Worm (Caenorhabditis elegans) whole organism, dauer: Measurements from ENCODE around the gene bath-20.
"Not testable (repeated sequence)": the region's sequence is repeated elsewhere in the genome, so short reads cannot be mapped to it uniquely, and the experiment has no call there.

Experiments
- unc-62 ChIP-seq: sonication (generic microtip); optimal IDR thresholded peaks from 2 replicates; lab custom pipeline; 2017; ENCODE audit warnings: missing biosample characterization, missing genetic modification reagents, missing genetic modification characterization

The bath-20 gene

DNA sequence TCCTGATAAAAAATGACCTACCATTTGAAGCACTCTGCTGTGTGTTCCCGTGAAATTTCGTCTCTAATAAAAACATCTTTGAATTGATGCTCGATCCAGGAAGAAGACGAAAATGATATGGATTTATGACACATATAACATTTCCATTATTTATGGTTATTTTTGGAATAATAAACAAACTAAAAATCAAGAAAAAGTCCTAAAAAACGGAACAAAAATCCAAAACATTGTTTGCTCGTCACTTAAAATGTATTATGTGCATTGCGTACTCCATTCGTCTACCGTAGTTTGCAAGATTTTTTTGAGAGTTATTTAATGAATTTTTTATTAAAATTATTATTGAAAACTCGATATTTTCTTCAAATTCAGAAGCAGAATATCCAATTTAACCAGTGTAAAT lies at the start of gene bath-20:
bath-20 (minus strand) TSS at position 101 of the 400 bp plus-strand sequence.
- TF ChIP-seq unc-62 (GFP tag; lab: Kevin White, UChicago): no peak

DNA sequence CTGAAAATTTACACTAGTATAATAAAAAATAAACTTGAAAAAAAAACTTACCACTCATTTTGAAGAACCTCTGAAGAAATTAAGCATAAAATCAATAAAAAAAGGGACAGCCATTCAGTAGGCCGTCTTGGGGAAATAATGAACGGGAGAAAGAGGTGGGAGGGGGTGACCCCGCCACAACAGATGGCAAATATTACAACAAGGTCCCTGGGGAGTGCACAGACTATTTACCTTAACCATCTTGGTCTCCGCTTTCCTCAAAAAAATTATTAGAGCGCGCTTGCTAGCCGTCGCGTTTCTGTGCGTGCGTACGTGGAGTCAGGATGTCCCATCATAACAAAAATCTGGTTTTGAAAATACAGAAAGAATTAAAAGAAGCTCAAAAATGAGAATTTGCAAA lies 49.6 kb upstream of the bath-20 start, which contains the start of gene T16A1.10:
T16A1.10 (minus strand) TSS at position 123 of the 400 bp plus-strand sequence.
- no peak for TF ChIP-seq unc-62 (GFP tag; lab: Kevin White, UChicago)

DNA sequence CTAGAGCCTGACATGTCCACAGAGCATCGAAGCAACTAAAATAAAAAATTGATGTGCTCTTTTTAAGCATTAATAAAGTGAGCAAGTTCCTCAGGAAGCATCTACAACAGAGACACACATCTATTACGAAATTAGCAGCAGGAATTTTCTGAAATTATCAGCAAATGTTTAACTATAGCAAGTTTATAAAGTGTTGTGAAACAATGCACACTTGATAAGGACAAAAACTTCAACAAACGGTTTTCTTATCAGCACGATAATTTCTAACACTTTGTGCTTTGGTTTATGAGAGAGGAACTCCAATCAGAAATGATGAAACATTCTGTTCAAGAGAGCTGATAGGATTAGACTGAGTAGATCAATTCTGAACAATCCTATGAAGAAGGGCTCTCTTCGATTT lies 48.3 kb upstream of the bath-20 start, which contains the start of gene trpl-5:
trpl-5 (minus strand) TSS at position 32 of the 400 bp plus-strand sequence.
- no peak for TF ChIP-seq unc-62 (GFP tag; lab: Kevin White, UChicago)

DNA sequence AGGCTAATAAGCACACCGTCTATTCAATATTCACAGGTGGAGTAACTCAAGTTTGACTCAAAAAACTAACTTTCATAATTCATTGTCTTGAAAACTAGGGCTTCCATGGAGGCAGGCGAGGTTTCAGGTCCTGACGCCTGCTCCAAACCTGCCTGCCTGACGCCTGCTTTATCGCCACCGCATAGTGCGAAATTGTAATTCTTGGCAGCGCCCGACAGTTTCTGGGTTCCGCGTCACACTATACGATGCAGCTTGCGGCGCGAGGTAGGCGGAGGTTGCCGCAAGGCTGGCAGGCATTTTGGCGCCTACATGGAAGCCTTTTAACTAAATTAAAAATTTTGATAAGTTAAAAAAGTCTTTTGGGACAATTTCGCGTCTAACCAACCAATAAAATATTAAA lies 44.9 kb upstream of the bath-20 start:
- no peak for TF ChIP-seq unc-62 (GFP tag; lab: Kevin White, UChicago)

DNA sequence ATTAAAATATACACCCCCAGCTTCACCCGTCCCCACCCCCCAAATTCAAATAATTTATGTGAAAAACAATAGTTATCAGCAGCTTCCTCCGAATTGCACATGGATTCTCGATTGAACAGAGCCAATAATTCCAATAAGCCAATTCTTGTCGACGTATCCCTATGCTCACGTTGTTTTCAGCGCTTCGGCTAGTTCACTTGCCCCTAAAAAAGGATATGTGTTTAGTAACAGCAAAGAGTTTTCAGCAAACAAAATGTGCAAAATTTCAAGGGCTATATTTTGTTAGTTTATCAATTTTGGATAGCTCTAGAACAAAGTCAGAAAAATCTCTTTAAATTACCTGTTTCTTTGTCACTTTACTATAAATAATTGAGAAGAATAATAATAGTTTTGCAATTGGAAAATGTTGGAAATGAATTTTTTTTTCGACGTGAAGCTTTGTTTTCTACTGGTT lies 41.4 kb upstream of the bath-20 start, which contains the start of the genes T16A1.5 and fbxc-49:
T16A1.5 (minus strand) TSS at position 101 of the 454 bp plus-strand sequence.
fbxc-49 (plus strand) TSS at position 404 of the 454 bp plus-strand sequence.
- no peak for TF ChIP-seq unc-62 (GFP tag; lab: Kevin White, UChicago)

DNA sequence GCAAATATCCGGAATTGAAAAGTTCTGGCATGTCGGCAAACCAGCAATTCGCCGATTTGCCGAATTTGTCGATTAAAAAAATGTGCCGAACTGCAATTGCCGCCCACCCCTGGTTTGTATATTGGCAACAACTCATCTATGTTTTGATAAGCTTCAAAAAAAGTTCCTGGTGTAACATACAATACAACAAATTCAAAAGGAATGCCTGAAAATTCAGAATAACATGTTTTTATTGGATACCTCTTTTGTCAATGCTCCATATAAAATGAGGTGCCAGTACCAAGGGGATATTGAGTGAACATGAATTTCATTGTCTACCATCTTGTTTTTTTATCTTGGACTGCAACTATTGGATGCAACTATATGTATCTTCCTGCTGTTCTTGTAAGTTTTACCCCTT lies 38.9 kb upstream of the bath-20 start, which contains the start of gene T16A1.4:
T16A1.4 (plus strand) TSS at position 301 of the 400 bp plus-strand sequence.
- no peak for TF ChIP-seq unc-62 (GFP tag; lab: Kevin White, UChicago)

DNA sequence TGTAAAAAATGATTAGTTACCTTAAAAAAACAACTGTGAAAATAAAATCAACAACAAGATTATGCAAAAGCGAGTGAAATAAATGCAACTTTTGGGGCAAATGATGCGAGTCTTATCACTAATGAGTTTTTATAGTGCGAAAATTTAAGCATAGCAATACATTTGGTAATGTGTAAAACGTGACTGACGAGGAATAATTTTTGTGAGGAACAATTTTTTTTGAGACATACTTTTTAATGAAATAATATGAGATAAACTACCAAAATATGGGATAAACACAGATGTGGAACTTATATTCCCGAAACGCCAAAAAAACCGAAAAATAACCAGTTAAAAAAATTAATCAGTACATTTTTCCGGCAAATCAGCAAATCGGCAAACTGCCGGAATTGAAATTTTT lies 38.1 kb upstream of the bath-20 start, which contains the start of gene F07E5.9:
F07E5.9 (minus strand) TSS at position 101 of the 400 bp plus-strand sequence.
- no peak for TF ChIP-seq unc-62 (GFP tag; lab: Kevin White, UChicago)

DNA sequence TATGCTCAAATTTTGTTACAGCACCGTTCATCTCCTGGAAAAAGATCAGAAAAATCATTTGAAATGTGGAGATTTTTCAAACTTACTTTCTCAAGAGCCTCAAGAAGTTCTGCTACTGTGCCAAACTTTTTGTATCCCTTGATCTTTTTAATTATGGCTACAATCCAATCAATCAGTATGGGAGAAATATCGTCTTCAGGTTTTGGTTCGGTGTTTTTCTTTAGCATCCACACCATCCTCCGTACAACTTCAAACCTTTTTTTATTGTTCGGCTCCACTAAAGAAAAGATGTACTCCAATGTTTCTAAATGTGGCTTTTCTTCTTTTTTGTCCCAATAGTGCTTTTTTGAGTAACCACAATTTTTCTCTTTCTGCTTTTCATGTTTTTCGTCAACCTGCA lies 34.1 kb upstream of the bath-20 start:
- no peak for TF ChIP-seq unc-62 (GFP tag; lab: Kevin White, UChicago)

DNA sequence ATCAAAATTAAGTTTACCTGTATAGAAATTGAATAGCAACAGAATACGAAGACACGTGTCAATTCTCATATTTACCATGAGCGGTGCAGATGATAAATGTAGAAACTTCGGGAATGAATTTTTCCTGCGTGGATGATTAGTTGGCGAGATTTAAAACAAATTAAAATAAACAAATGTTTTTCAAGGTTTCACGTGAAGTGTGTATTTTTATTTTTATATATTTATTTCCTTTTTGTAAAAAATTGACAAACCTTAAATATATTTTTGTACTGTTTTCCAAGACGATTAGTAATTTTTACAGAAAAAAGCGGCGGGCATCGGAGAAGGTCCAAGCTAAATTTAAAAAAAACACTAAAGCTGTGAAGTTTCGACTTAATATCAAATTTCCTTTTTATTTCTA lies 33.2 kb upstream of the bath-20 start, which contains the start of gene F07E5.8:
F07E5.8 (minus strand) TSS at position 101 of the 400 bp plus-strand sequence.
- no peak for TF ChIP-seq unc-62 (GFP tag; lab: Kevin White, UChicago)

DNA sequence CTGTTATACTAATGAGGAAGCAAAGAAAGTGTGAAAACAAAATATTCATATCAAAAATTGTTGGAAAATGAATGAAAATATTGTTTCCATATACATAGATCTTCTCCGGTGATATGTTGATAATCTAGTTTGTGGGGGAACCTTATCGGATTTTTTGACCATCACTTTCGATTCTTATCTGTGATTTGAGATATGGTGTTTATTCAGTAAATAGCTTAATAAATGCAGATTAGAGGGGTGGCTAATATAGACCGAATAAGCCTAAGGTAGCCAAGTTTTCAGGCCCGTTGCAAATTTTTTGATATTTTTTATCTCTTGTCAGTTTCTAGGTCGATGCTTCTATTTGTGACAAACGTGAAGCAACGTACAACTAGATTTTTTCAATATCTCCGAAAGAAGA lies 29.1 kb upstream of the bath-20 start, which contains the start of gene F07E5.7:
F07E5.7 (minus strand) TSS at position 101 of the 400 bp plus-strand sequence.
- TF ChIP-seq unc-62 (GFP tag; lab: Kevin White, UChicago): no peak

DNA sequence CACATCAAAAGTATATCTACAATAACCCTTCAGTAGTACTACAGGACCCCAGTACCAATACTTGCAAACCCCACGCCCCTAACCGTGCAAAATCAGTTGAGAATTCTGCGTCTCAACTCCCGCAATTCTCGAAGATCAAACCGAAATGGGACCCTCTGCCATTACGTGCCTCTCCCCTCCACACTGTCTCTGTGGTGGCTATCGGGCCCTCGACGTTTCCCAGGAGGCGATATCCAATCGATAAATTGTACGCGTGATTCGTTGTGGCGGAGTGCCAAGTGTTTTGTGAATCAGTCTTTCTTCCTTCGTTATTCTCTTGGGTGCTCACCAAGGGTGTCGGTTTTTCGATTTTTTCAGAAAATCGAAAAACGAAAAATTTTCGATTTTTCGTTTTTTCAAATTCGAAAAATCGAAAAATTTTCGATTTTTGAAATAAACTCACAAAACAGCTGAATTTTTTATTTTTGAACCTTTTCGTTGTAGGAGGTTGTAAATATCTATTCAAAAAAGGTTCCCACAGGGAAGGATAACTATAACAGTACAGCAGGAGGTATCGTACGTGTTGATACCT lies 25.2 kb upstream of the bath-20 start, which contains the start of gene F07E5.12:
F07E5.12 (plus strand) TSS at position 521 of the 571 bp plus-strand sequence.
- not testable (repeated sequence) for TF ChIP-seq unc-62 (GFP tag; lab: Kevin White, UChicago)

DNA sequence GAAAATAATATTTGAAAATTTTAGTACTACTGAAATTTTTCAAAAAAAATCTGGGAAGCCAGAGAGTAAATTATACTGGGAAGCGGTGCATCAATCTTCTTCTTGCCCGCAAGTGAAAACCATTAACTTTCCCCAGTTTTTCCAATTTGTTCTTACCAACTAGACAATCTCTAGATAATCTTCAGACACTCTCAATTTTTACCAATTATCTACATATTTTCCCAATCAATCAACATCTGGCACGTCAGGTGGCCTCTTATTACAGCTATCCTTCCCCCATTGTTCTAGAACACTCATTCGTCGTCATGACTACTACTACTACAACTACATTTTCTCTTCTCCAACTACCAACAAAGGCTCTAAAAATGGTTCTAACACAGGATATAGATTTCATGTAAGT lies 22.1 kb upstream of the bath-20 start, which contains the start of gene fbxb-6:
fbxb-6 (plus strand) TSS at position 301 of the 400 bp plus-strand sequence.
- no peak for TF ChIP-seq unc-62 (GFP tag; lab: Kevin White, UChicago)

DNA sequence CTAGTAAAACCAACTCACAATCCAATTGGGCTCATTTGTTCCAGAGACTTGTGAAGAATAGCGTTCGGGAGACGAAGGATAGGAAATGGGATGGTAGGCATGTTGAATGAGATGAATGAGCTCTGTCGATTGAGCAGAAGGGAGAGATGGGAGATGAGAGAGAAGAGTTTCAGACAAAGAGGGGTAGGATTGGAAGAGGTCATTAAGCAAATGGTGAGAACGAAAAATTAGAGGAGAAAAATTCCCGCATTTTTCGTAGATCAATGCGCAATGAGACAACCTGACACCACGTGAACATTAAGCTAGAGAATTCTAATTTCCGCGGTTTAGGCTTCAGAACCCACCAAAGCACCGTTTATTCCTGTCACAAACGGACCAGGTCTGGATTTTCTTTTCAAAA lies 21.6 kb upstream of the bath-20 start, which contains the start of gene F07E5.13:
F07E5.13 (minus strand) TSS at position 101 of the 400 bp plus-strand sequence.
- no peak for TF ChIP-seq unc-62 (GFP tag; lab: Kevin White, UChicago)

DNA sequence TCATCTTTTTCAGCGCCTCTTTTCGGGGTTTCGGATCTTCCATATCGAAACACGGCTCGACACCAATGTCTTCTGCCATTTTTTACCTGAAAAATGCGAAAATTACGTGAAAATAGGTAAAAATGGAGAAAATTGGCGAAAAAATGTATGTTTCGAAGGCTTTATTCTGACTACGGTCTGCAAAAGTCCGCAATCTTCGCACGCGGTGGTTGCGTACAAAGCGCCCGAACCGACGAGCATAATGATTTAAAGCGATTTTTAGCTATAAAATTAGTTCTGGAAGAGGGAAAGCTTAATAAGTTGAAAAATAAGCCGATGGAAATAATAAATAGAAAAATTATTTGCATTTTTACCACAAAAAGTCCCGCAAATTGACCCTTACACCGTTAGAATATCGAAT lies 16.6 kb upstream of the bath-20 start, which contains the start of gene F07E5.5:
F07E5.5 (minus strand) TSS at position 86 of the 400 bp plus-strand sequence.
- no peak for TF ChIP-seq unc-62 (GFP tag; lab: Kevin White, UChicago)

DNA sequence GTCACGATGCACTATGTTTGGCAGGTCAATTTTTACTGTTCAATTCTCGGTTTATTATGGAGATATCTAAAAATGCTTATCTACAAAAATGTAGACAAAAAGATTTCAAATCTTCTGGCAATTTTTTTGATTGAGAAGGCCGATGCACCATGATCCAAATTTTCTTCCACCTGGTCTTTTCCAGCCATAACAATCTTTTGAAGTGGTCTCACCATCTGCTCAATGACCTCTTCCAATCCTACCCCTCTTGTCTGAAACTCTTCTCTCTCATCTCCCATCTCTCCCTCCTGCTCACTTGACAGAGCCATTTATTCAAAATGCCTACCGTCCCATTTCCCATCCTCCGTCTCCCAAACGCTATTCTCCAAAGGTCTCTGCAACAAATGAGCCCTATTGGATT lies 9.0 kb upstream of the bath-20 start, which contains the start of gene fbxb-35:
fbxb-35 (plus strand) TSS at position 301 of the 400 bp plus-strand sequence.
- no peak for TF ChIP-seq unc-62 (GFP tag; lab: Kevin White, UChicago)

DNA sequence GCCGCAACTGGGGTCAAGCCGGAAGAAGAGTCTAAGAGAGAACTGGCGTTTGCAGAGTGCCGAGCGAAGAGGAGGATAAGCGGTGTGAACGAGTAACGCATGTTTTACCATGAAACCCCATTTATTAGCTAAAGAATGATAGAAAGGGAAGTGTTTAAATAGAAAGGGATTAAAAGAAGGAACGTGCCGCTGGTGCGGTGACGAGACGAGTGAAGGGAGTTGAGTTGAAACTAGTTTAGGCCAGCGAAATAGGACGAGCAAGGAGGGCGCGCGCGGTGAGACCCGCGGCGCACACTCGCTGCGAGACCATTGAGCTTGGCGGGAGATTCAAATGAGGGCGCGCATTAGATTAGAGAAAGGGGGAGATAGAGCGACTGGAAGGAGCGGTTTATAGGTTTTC lies 4.2 kb upstream of the bath-20 start, which contains the start of gene math-1:
math-1 (minus strand) TSS at position 101 of the 400 bp plus-strand sequence.
- TF ChIP-seq unc-62 (GFP tag; lab: Kevin White, UChicago): not testable (repeated sequence)
